Worm (Caenorhabditis elegans): ENCODE data around the gene ZC196.8.

Gene ZC196.8

ce11 chrV:8681050-8681449 lies 41.0 kb downstream of the ZC196.8 start, which contains the start of gene ZC190.2:
Gene ZC190.2, plus strand, starts transcription at chrV:8681350.
- TF ChIP-seq unc-39 (tag; optimal IDR thresholded peaks at IDR 0.05) (no peak), nhr-2 (tag; optimal IDR thresholded peaks at IDR 0.05) (no peak)

- TF ChIP-seq unc-62 (GFP tag; optimal IDR thresholded peaks at IDR 0.05): no peak
- TF ChIP-seq mab-5 (tag; optimal IDR thresholded peaks at IDR 0.05): no peak
- no peak for TF ChIP-seq lin-13 (tag; optimal IDR thresholded peaks at IDR 0.05)
- no peak for TF ChIP-seq elt-3 (tag; optimal IDR thresholded peaks at IDR 0.05)
- TF ChIP-seq unc-39 (tag; optimal IDR thresholded peaks at IDR 0.05): no peak
- no peak for TF ChIP-seq drap-1 (GFP tag; optimal IDR thresholded peaks at IDR 0.05)
- no peak for TF ChIP-seq lin-32 (GFP tag; optimal IDR thresholded peaks at IDR 0.05)
- no peak for TF ChIP-seq cnd-1 (tag; optimal IDR thresholded peaks at IDR 0.05)
- TF ChIP-seq ceh-43 (GFP tag; optimal IDR thresholded peaks at IDR 0.05): no peak
- TF ChIP-seq nhr-28 (tag; optimal IDR thresholded peaks at IDR 0.05): no peak
- no peak for TF ChIP-seq lsy-2 (tag; optimal IDR thresholded peaks at IDR 0.05)
Measured at ce11 chrV:8677193-8677592, 44.9 kb downstream of the ZC196.8 start, which contains the start of gene ZC190.6. Gene ZC190.6, minus strand, starts transcription at chrV:8677293.

- TF ChIP-seq blmp-1 (tag; optimal IDR thresholded peaks at IDR 0.05) (no peak), nhr-12 (tag; optimal IDR thresholded peaks at IDR 0.05) (no peak), tbx-8 (GFP tag; optimal IDR thresholded peaks at IDR 0.05) (no peak), M03D4.4 (tag; optimal IDR thresholded peaks at IDR 0.05) (no peak), ceh-83 (GFP tag; optimal IDR thresholded peaks at IDR 0.05) (no peak), nhr-237 (tag; optimal IDR thresholded peaks at IDR 0.05) (no peak), flh-1 (GFP tag; optimal IDR thresholded peaks at IDR 0.05) (no peak), ham-2 (GFP tag; optimal IDR thresholded peaks at IDR 0.05) (no peak), lin-32 (GFP tag; optimal IDR thresholded peaks at IDR 0.05) (no peak), snpc-4 (tag; optimal IDR thresholded peaks at IDR 0.05) (no peak), sptf-1 (tag; optimal IDR thresholded peaks at IDR 0.05) (no peak), mep-1 (tag; optimal IDR thresholded peaks at IDR 0.05) (no peak), nhr-2 (tag; optimal IDR thresholded peaks at IDR 0.05) (no peak), hlh-1 (tag; optimal IDR thresholded peaks at IDR 0.05) (no peak), zip-8 (tag; optimal IDR thresholded peaks at IDR 0.05) (no peak), nhr-76 (tag; optimal IDR thresholded peaks at IDR 0.05) (no peak), mls-2 (tag; optimal IDR thresholded peaks at IDR 0.05) (no peak)
Measured at ce11 chrV:8673498-8673897, 48.6 kb downstream of the ZC196.8 start, which contains the start of gene ZC190.5. Gene ZC190.5, minus strand, starts transcription at chrV:8673598.

ce11 chrV:8671568-8672123 lies 50.4 kb downstream of the ZC196.8 start:
- TF ChIP-seq M03D4.4 (tag; optimal IDR thresholded peaks at IDR 0.05) (no peak), mls-2 (tag; optimal IDR thresholded peaks at IDR 0.05) (no peak), ztf-11 (tag; optimal IDR thresholded peaks at IDR 0.05) (no peak), nhr-2 (tag; optimal IDR thresholded peaks at IDR 0.05) (no peak), unc-62 (GFP tag; optimal IDR thresholded peaks at IDR 0.05) (no peak), ham-2 (GFP tag; optimal IDR thresholded peaks at IDR 0.05) (no peak)

All from whole organism, mixed stage, embryonic.